Worm (Caenorhabditis elegans) whole organism, young adult: ENCODE measurements around the gene C31H1.2.

Experiments used
- F33H1.4 ChIP-seq: fragments of 200-800 bp; sonication (Bioruptor generic); IDR thresholded peaks from 2 replicates; pipeline ENCODE4 v1.3.6; 2022; ENCODE audit warnings: missing genetic modification reagents, missing genetic modification characterization, missing compliant biosample characterization
- F39B2.1 ChIP-seq: fragments of 200-800 bp; sonication (Bioruptor generic); IDR thresholded peaks from 2 replicates; pipeline ENCODE4 v1.3.6; 2022; ENCODE audit warnings: missing genetic modification reagents, missing genetic modification characterization, missing compliant biosample characterization
- Y56A3A.18 ChIP-seq: fragments of 200-800 bp; sonication (Bioruptor generic); IDR thresholded peaks from 2 replicates; pipeline ENCODE4 v1.3.6; 2022; ENCODE audit warnings: missing genetic modification reagents, missing genetic modification characterization, missing compliant biosample characterization
- ZK185.1 ChIP-seq: sonication (generic microtip); optimal IDR thresholded peaks from 2 replicates; lab custom pipeline; 2016; ENCODE audit warnings: mild to moderate bottlenecking, missing genetic modification characterization, missing compliant biosample characterization; ENCODE audit not compliant: poor library complexity, severe bottlenecking
- aptf-3 ChIP-seq: fragments of 200-800 bp; sonication (Bioruptor generic); IDR thresholded peaks from 2 replicates; pipeline ENCODE4 v1.3.6; 2022; ENCODE audit warnings: missing genetic modification characterization, missing compliant biosample characterization
- attf-3 ChIP-seq: fragments of 200-800 bp; sonication (Bioruptor generic); conservative IDR thresholded peaks from 2 replicates; pipeline ENCODE4 v1.3.6; 2022; ENCODE audit warnings: missing genetic modification reagents, missing genetic modification characterization, missing compliant biosample characterization
- attf-5 ChIP-seq: fragments of 200-800 bp; sonication (Bioruptor generic); optimal IDR thresholded peaks from 2 replicates; lab custom pipeline; 2018; ENCODE audit warnings: mild to moderate bottlenecking, missing genetic modification characterization, missing compliant biosample characterization
- bed-1 ChIP-seq: fragments of 200-800 bp; sonication (Bioruptor generic); IDR thresholded peaks from 2 replicates; pipeline ENCODE4 v1.3.6; 2022; ENCODE audit warnings: missing genetic modification reagents, missing genetic modification characterization, missing compliant biosample characterization
- cebp-1 ChIP-seq, 2 experiments: fragments of 200-800 bp in 1 of 2; sonication (Bioruptor generic) in 1 of 2; sonication (generic microtip) in 1 of 2; IDR thresholded peaks in 1 of 2; optimal IDR thresholded peaks in 1 of 2; 2 replicates each; pipeline versions ENCODE4 v1.3.6 to Lab custom; 2017 to 2022; ENCODE audit warnings: missing compliant biosample characterization in 2 of 2, missing genetic modification characterization in 2 of 2, mild to moderate bottlenecking in 1 of 2, missing genetic modification reagents in 1 of 2, moderate library complexity in 1 of 2
- ceh-27 ChIP-seq: fragments of 200-800 bp; sonication (Bioruptor generic); optimal IDR thresholded peaks from 2 replicates; lab custom pipeline; 2018; ENCODE audit warnings: mild to moderate bottlenecking, missing genetic modification characterization, moderate library complexity, missing compliant biosample characterization
- ceh-91 ChIP-seq: fragments of 200-800 bp; sonication (Bioruptor generic); IDR thresholded peaks from 2 replicates; pipeline ENCODE4 v1.3.6; 2022; ENCODE audit warnings: missing genetic modification reagents, missing genetic modification characterization, missing compliant biosample characterization
- efl-1 ChIP-seq: fragments of 150-350 bp; optimal IDR thresholded peaks from 2 replicates; lab custom pipeline; 2014; ENCODE audit warnings: missing biosample characterization, missing genetic modification reagents, missing genetic modification characterization
- egl-44 ChIP-seq: fragments of 200-800 bp; sonication (Bioruptor generic); IDR thresholded peaks from 2 replicates; pipeline ENCODE4 v1.3.6; 2022; ENCODE audit warnings: missing genetic modification reagents, missing genetic modification characterization, missing compliant biosample characterization
- hmg-1.2 ChIP-seq: fragments of 200-800 bp; sonication (Bioruptor generic); IDR thresholded peaks from 2 replicates; pipeline ENCODE4 v1.3.6; 2022; ENCODE audit warnings: missing genetic modification reagents, missing genetic modification characterization, missing compliant biosample characterization
- lin-40 ChIP-seq: sonication (generic microtip); optimal IDR thresholded peaks from 2 replicates; lab custom pipeline; 2016; ENCODE audit warnings: missing genetic modification characterization, mild to moderate bottlenecking, missing compliant biosample characterization, missing genotype, missing genetic modification reagents
- lir-1 ChIP-seq: fragments of 200-800 bp; sonication (Bioruptor generic); conservative IDR thresholded peaks from 2 replicates; pipeline ENCODE4 v1.3.6; 2022; ENCODE audit warnings: missing genetic modification reagents, missing genetic modification characterization, missing compliant biosample characterization
- lsl-1 ChIP-seq: fragments of 200-800 bp; sonication (Bioruptor generic); optimal IDR thresholded peaks from 2 replicates; lab custom pipeline; 2018; ENCODE audit warnings: mild to moderate bottlenecking, missing genetic modification characterization, moderate library complexity, missing compliant biosample characterization
- madf-8 ChIP-seq: fragments of 200-800 bp; sonication (Bioruptor generic); conservative IDR thresholded peaks from 2 replicates; pipeline ENCODE4 v1.3.6; 2022; ENCODE audit warnings: missing genetic modification reagents, missing genetic modification characterization, missing compliant biosample characterization
- mcd-1 ChIP-seq: fragments of 200-800 bp; sonication (Bioruptor generic); IDR thresholded peaks from 2 replicates; pipeline ENCODE4 v1.3.6; 2022; ENCODE audit warnings: missing genetic modification reagents, missing genetic modification characterization, missing compliant biosample characterization
- nfya-1 ChIP-seq: sonication (generic microtip); optimal IDR thresholded peaks from 2 replicates; lab custom pipeline; 2017; ENCODE audit warnings: antibody characterized with exemption, missing compliant biosample characterization, missing genetic modification characterization, borderline replicate concordance; ENCODE audit not compliant: insufficient read depth
- nhr-179 ChIP-seq: sonication (generic microtip); optimal IDR thresholded peaks from 2 replicates; lab custom pipeline; 2016; ENCODE audit warnings: mild to moderate bottlenecking, missing genetic modification characterization, missing compliant biosample characterization
- nhr-80 ChIP-seq: sonication (generic microtip); optimal IDR thresholded peaks from 2 replicates; lab custom pipeline; 2016; ENCODE audit warnings: missing genetic modification characterization, missing compliant biosample characterization
- rec-8 ChIP-seq, 2 experiments: sonication (generic microtip); optimal IDR thresholded peaks; 2 replicates each; lab custom pipeline; 2016; ENCODE audit warnings: mild to moderate bottlenecking in 2 of 2, missing genetic modification characterization in 2 of 2, missing genetic modification reagents in 2 of 2, missing genotype in 2 of 2, missing biosample characterization in 1 of 2, missing compliant biosample characterization in 1 of 2, moderate library complexity in 1 of 2
- repo-1 ChIP-seq: sonication (generic microtip); optimal IDR thresholded peaks from 2 replicates; lab custom pipeline; 2017; ENCODE audit warnings: mild to moderate bottlenecking, missing genetic modification characterization, missing compliant biosample characterization
- snpc-4 ChIP-seq, 5 experiments: fragments of 150-350 bp in 1 of 5; sonication (generic microtip) in 4 of 5; optimal IDR thresholded peaks; 2 replicates each; lab custom pipeline; 2014 to 2018; ENCODE audit warnings: missing genetic modification characterization in 5 of 5, missing biosample characterization in 3 of 5, antibody characterized with exemption in 2 of 5, mild to moderate bottlenecking in 2 of 5, missing compliant biosample characterization in 2 of 5, missing genotype in 2 of 5, moderate library complexity in 2 of 5, missing genetic modification reagents in 1 of 5
- tbp1 ChIP-seq: fragments of 200-800 bp; sonication (Bioruptor generic); optimal IDR thresholded peaks from 2 replicates; lab custom pipeline; 2018; ENCODE audit warnings: mild to moderate bottlenecking, missing genetic modification characterization, missing compliant biosample characterization
- tbx-9 ChIP-seq: sonication (generic microtip); optimal IDR thresholded peaks from 2 replicates; lab custom pipeline; 2016; ENCODE audit warnings: borderline replicate concordance, missing genetic modification characterization, inconsistent platforms, missing compliant biosample characterization
- unc-62 ChIP-seq: fragments of 150-350 bp; optimal IDR thresholded peaks from 2 replicates; lab custom pipeline; 2014; ENCODE audit warnings: missing biosample characterization, missing genetic modification reagents, missing genetic modification characterization
- zfh-2 ChIP-seq: fragments of 200-800 bp; sonication (Bioruptor generic); conservative IDR thresholded peaks from 2 replicates; pipeline ENCODE4 v1.3.6; 2022; ENCODE audit warnings: missing genetic modification reagents, missing genetic modification characterization, missing compliant biosample characterization

C31H1.2 gene

ce11 chrIV:5814092-5814650, 23.1 kb downstream of the C31H1.2 start, which contains the start of gene oops-1:
TSS of gene oops-1 (minus strand) at chrIV:5814142.
- no peak for TF ChIP-seq snpc-4 (GFP tag; optimal IDR thresholded peaks at IDR 0.05; lab: Kevin White, UChicago)
- peak in 3 of 4 experiments; percentile 83 to 85 (median 84) for TF ChIP-seq snpc-4 (tag; optimal IDR thresholded peaks at IDR 0.05; lab: Kevin White, UChicago)
- no peak for TF ChIP-seq tbx-9 (tag; lab: Kevin White, UChicago)
- TF ChIP-seq tbp1 (GFP tag; lab: Kevin White, UChicago), result peak; percentile 26
- TF ChIP-seq madf-8 (GFP tag; lab: Robert Waterston, UW), result peak; percentile 20; the same call in 1 of the 2 replicates
- no peak for TF ChIP-seq mcd-1
- TF ChIP-seq egl-44 (GFP tag; lab: Robert Waterston, UW), result no peak
- TF ChIP-seq ceh-91 (GFP tag; lab: Robert Waterston, UW), result 0 out of 2 replicates have a peak, but pooled peaks have one; percentile 23
- no peak for TF ChIP-seq nfya-1
- TF ChIP-seq aptf-3 (GFP tag; lab: Robert Waterston, UW), result no peak
- TF ChIP-seq repo-1 (tag; lab: Kevin White, UChicago), result no peak
- TF ChIP-seq ceh-27 (GFP tag; lab: Kevin White, UChicago), result no peak
- no peak for TF ChIP-seq attf-3
- TF ChIP-seq attf-5 (GFP tag; lab: Kevin White, UChicago), result no peak
- no peak for TF ChIP-seq nhr-80 (tag; lab: Kevin White, UChicago)
- TF ChIP-seq zfh-2 (GFP tag; lab: Robert Waterston, UW), result no peak
- TF ChIP-seq efl-1 (GFP tag; lab: Kevin White, UChicago), result peak; percentile 57
- TF ChIP-seq unc-62 (GFP tag; lab: Kevin White, UChicago), result no peak
- TF ChIP-seq lsl-1, result peak; percentile 80
- TF ChIP-seq, all 124 proteins: peak for 6

- no peak for TF ChIP-seq F39B2.1
- no peak for TF ChIP-seq nhr-179 (tag; lab: Kevin White, UChicago)
- TF ChIP-seq cebp-1 (GFP tag; IDR thresholded peaks at IDR 0.05; lab: Robert Waterston, UW), result peak; percentile 43; the same call in 1 of the 2 replicates
- peak; percentile 84 for TF ChIP-seq cebp-1 (tag; optimal IDR thresholded peaks at IDR 0.05; lab: Kevin White, UChicago)
- TF ChIP-seq, all 124 proteins: peak for 1
Observed at ce11 chrIV:5816466-5816865, 25.4 kb downstream of the C31H1.2 start.

- peak; percentile 18 for TF ChIP-seq attf-5 (GFP tag; lab: Kevin White, UChicago)
- no peak for TF ChIP-seq ceh-27 (GFP tag; lab: Kevin White, UChicago)
- TF ChIP-seq bed-1 (GFP tag; lab: Robert Waterston, UW), result no peak
- TF ChIP-seq Y56A3A.18 (GFP tag; lab: Robert Waterston, UW), result 0 out of 2 replicates have a peak, but pooled peaks have one; percentile 66
- peak; percentile 13 for TF ChIP-seq tbp1 (GFP tag; lab: Kevin White, UChicago)
- no peak for TF ChIP-seq F33H1.4 (GFP tag; lab: Robert Waterston, UW)
- peak; percentile 88 for TF ChIP-seq nhr-80 (tag; lab: Kevin White, UChicago)
- peak; percentile 3 for TF ChIP-seq ZK185.1 (tag; lab: Kevin White, UChicago)
- TF ChIP-seq hmg-1.2 (GFP tag; lab: Robert Waterston, UW), result peak; percentile 97
- peak; percentile 18 for TF ChIP-seq lin-40 (tag; lab: Kevin White, UChicago)
- TF ChIP-seq snpc-4 (GFP tag; optimal IDR thresholded peaks at IDR 0.05; lab: Kevin White, UChicago), result no peak
- TF ChIP-seq snpc-4 (tag; optimal IDR thresholded peaks at IDR 0.05; lab: Kevin White, UChicago), result peak in 1 of 4 experiments; percentile 16
- no peak for TF ChIP-seq cebp-1 (GFP tag; IDR thresholded peaks at IDR 0.05; lab: Robert Waterston, UW)
- TF ChIP-seq cebp-1 (tag; optimal IDR thresholded peaks at IDR 0.05; lab: Kevin White, UChicago), result peak; percentile 50
Observed at ce11 chrIV:5817459-5817858, 26.4 kb downstream of the C31H1.2 start.

ce11 chrIV:5820056-5820799, 29.1 kb downstream of the C31H1.2 start:
- TF ChIP-seq lir-1 (GFP tag; lab: Robert Waterston, UW), result no peak
- no peak for TF ChIP-seq cebp-1 (GFP tag; IDR thresholded peaks at IDR 0.05; lab: Robert Waterston, UW)
- TF ChIP-seq cebp-1 (tag; optimal IDR thresholded peaks at IDR 0.05; lab: Kevin White, UChicago), result peak; percentile 35
- TF ChIP-seq rec-8 (tag; optimal IDR thresholded peaks at IDR 0.05; lab: Kevin White, UChicago), result no peak
